Worm (Caenorhabditis elegans): ENCODE measurements around the gene F42A6.6.
A peak's percentile ranks its signal among the peaks of the same experiment; 100 is the strongest.

Gene F42A6.6

DNA sequence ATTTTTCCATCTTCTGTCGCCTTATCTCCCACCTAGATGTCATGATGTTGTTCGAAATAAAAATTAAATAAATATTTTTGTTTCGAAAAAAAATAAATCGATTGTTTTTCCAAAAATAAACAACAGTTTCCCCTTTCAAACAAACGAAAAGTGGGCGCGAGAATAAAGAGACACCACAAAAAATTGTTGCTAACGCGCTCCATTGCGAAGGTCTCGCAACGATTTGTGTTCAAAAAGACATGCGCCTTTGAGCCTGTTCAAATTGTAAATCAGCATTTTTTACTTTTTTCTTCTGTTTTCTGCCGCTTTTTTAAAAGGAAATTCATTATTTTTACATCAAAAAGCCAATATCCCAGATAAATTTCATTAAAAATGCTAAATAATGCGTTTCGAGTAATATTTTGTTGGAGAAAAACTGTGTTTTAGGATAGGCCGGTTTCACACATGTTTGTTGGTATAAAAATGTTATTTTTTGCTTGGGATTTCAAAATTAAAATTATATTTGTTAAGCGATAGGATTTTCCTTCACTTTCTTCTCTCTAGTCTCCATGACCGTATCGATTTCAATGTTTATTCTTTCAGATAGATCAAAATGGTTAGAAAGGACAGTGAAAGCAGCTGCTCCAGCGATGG lies 42.0 kb downstream of the F42A6.6 start, which contains the start of gene W08E12.7 (continued):
- peak; percentile 12 for TF ChIP-seq somi-1 (GFP tag; optimal IDR thresholded peaks at IDR 0.05)
- no peak for TF ChIP-seq egrh-3 (GFP tag; IDR thresholded peaks at IDR 0.05)
- peak; percentile 89 for TF ChIP-seq rcor-1 (GFP tag; IDR thresholded peaks at IDR 0.05)
- TF ChIP-seq F49E8.2 (tag; optimal IDR thresholded peaks at IDR 0.05; ENCODE audit: insufficient read depth) = peak; percentile 94
- TF ChIP-seq atf-7 (tag; optimal IDR thresholded peaks at IDR 0.05) = peak; percentile 14
- TF ChIP-seq let-526 (GFP tag; IDR thresholded peaks at IDR 0.05) = peak; percentile 88; the same call in 1 of the 2 replicates
- peak; percentile 87 for TF ChIP-seq madf-8 (GFP tag; conservative IDR thresholded peaks at IDR 0.05)
- TF ChIP-seq tlf-1 (GFP tag; optimal IDR thresholded peaks at IDR 0.05) = peak; percentile 92
- no peak for TF ChIP-seq C06A6.2 (GFP tag; conservative IDR thresholded peaks at IDR 0.05)
- TF ChIP-seq ztf-6 (GFP tag; IDR thresholded peaks at IDR 0.05) = peak; percentile 67; the same call in 1 of the 2 replicates
- TF ChIP-seq snpc-1.3 (tag; optimal IDR thresholded peaks at IDR 0.05; ENCODE audit: insufficient read depth) = peak; percentile 92
- TF ChIP-seq Y53F4B.3 (GFP tag; IDR thresholded peaks at IDR 0.05) = peak; percentile 67
- TF ChIP-seq lsl-1 (GFP tag; optimal IDR thresholded peaks at IDR 0.05) = peak; percentile 92
- TF ChIP-seq ztf-18 (tag; optimal IDR thresholded peaks at IDR 0.05) = peak; percentile 82

DNA sequence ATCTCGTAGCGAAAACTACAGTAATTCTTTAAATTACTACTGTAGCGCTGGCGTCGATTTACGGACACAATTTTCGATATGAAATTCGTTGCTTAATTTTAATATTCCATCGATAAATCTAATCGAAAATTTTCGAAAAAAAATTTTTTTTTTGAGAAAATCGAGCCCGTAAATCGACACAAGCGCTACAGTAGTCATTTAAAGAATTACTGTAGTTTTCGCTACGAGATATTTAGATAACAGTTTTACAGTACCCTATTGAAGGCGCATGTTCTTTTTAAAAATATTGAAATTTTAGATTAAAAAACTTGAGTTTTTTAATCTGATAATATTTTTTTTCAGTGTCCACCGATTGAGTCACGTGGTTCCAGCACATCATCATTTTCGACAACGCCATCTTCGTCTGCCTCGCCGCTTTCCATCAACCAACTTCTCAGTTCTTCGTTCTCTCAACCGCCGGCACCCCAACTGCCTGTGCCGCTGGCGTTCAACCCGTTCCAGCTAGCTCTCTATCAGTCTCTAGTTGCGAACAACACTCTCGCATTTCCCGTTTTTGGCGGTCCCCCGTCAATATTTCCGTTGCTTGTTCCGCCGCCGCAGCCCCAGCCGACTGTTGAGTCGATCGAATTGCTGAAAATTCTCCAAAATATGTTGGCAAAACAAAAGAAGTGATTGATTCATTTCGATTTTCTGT lies 42.7 kb downstream of the F42A6.6 start:
- TF ChIP-seq lin-26 (GFP tag; IDR thresholded peaks at IDR 0.05) (0 out of 2 replicates have a peak, but pooled peaks have one; percentile 56), mel-28 (tag; optimal IDR thresholded peaks at IDR 0.05; ENCODE audit: borderline replicate concordance) (no peak), gei-17 (GFP tag; optimal IDR thresholded peaks at IDR 0.05) (no peak), F33H1.4 (GFP tag; IDR thresholded peaks at IDR 0.05) (peak; percentile 61), ztf-26 (tag; optimal IDR thresholded peaks at IDR 0.05) (no peak), zfh-2 (GFP tag; conservative IDR thresholded peaks at IDR 0.05) (peak; percentile 61; the same call in 1 of the 2 replicates), lsl-1 (GFP tag; optimal IDR thresholded peaks at IDR 0.05) (peak; percentile 86), madf-6 (GFP tag; IDR thresholded peaks at IDR 0.05) (peak; percentile 50; the same call in 1 of the 2 replicates), ceh-27 (GFP tag; optimal IDR thresholded peaks at IDR 0.05) (no peak), xnd-1 (tag; optimal IDR thresholded peaks at IDR 0.05) (peak; percentile 8), ekl-4 (GFP tag; IDR thresholded peaks at IDR 0.05) (peak; percentile 40; the same call in 1 of the 2 replicates), hmg-1.2 (GFP tag; IDR thresholded peaks at IDR 0.05) (no peak), B0336.3 (GFP tag; IDR thresholded peaks at IDR 0.05) (no peak)

- TF ChIP-seq sea-2 (GFP tag; IDR thresholded peaks at IDR 0.05) (no peak), xnd-1 (tag; optimal IDR thresholded peaks at IDR 0.05) (no peak), sdz-38 (tag; optimal IDR thresholded peaks at IDR 0.05) (no peak), madf-3 (GFP tag; IDR thresholded peaks at IDR 0.05) (no peak), rpc-1 (optimal IDR thresholded peaks at IDR 0.05) (no peak), rpc-1 (tag; optimal IDR thresholded peaks at IDR 0.05) (no peak), egrh-3 (GFP tag; IDR thresholded peaks at IDR 0.05) (peak; percentile 78; the same call in 1 of the 2 replicates), Y79H2A.3 (GFP tag; conservative IDR thresholded peaks at IDR 0.05) (no peak), lir-1 (GFP tag; conservative IDR thresholded peaks at IDR 0.05) (no peak), ekl-4 (GFP tag; IDR thresholded peaks at IDR 0.05) (no peak), Y56A3A.18 (GFP tag; IDR thresholded peaks at IDR 0.05) (no peak), zfh-2 (GFP tag; conservative IDR thresholded peaks at IDR 0.05) (peak; percentile 72; the same call in 1 of the 2 replicates), nhr-80 (tag; optimal IDR thresholded peaks at IDR 0.05) (no peak), ztf-3 (GFP tag; optimal IDR thresholded peaks at IDR 0.05) (no peak), ztf-18 (tag; optimal IDR thresholded peaks at IDR 0.05) (no peak)
Observed at ce11 chrIV:3291977-3292561, 44.6 kb downstream of the F42A6.6 start, which contains the start of gene W08E12.8. TSS of gene W08E12.8 (plus strand) at chrIV:3292371.

Measured in whole organism, young adult.